Fruit fly (Drosophila melanogaster): ENCODE results near the gene mop.

- no peak for TF ChIP-seq CG16779 (tag; optimal IDR thresholded peaks at IDR 0.05)
- no peak for TF ChIP-seq lz (GFP tag; optimal IDR thresholded peaks at IDR 0.05)
- no peak for TF ChIP-seq CG32006 (GFP tag; optimal IDR thresholded peaks at IDR 0.05)
- TF ChIP-seq Ets96B (tag; optimal IDR thresholded peaks at IDR 0.05), result no peak
- TF ChIP-seq vri (GFP tag; optimal IDR thresholded peaks at IDR 0.05), result no peak
- TF ChIP-seq CG11762 (GFP tag; optimal IDR thresholded peaks at IDR 0.05; ENCODE audit: insufficient read depth), result no peak
- TF ChIP-seq Met (GFP tag; optimal IDR thresholded peaks at IDR 0.05), result no peak
- no peak for TF ChIP-seq Gug (GFP tag; IDR thresholded peaks at IDR 0.05)
These were observed 6.7 kb downstream of the mop start, which contains the start of gene Mgat4b for dm6 chr3L:14769183-14769582.

All from whole organism, prepupa.